Worm (Caenorhabditis elegans): ENCODE results near the gene emb-8.
A peak's percentile ranks its signal among the peaks of the same experiment; 100 is the strongest.

emb-8 gene

ce11 chrIII:5171945-5172344 lies 27.5 kb downstream of the emb-8 start, which contains the start of gene prp-19:
prp-19 (minus strand) TSS chrIII:5172045.
- no peak for TF ChIP-seq Y53G8AR.9 (GFP tag; conservative IDR thresholded peaks at IDR 0.05)
- no peak for TF ChIP-seq lin-35 (GFP tag; optimal IDR thresholded peaks at IDR 0.05)
- TF ChIP-seq unc-130 (GFP tag; optimal IDR thresholded peaks at IDR 0.05): no peak

- TF ChIP-seq F23B12.7 (tag; optimal IDR thresholded peaks at IDR 0.05; ENCODE audit: insufficient read depth) (no peak), repo-1 (tag; optimal IDR thresholded peaks at IDR 0.05) (peak; percentile 22), ama-1 (optimal IDR thresholded peaks at IDR 0.05) (no peak), ama-1 (GFP tag; optimal IDR thresholded peaks at IDR 0.05) (peak in 1 of 2 experiments; percentile 16), madf-6 (GFP tag; IDR thresholded peaks at IDR 0.05) (peak; percentile 32), ceh-100 (GFP tag; IDR thresholded peaks at IDR 0.05) (peak; percentile 27; the same call in 1 of the 2 replicates)
These were observed 29.8 kb downstream of the emb-8 start, which contains the start of gene ulp-1 for ce11 chrIII:5169699-5170098. ulp-1 (minus strand) TSS chrIII:5169799.

- no peak for TF ChIP-seq cebp-1 (GFP tag; IDR thresholded peaks at IDR 0.05)
- peak; percentile 8 for TF ChIP-seq cebp-1 (tag; optimal IDR thresholded peaks at IDR 0.05)
- TF ChIP-seq tlf-1 (GFP tag; optimal IDR thresholded peaks at IDR 0.05): no peak
- no peak for TF ChIP-seq rpc-1 (optimal IDR thresholded peaks at IDR 0.05)
- TF ChIP-seq rpc-1 (tag; optimal IDR thresholded peaks at IDR 0.05): no peak
- TF ChIP-seq Y95B8A.8 (GFP tag; IDR thresholded peaks at IDR 0.05): no peak
These were observed 33.7 kb downstream of the emb-8 start for ce11 chrIII:5165745-5166144.

ce11 chrIII:5165211-5165610 lies 34.3 kb downstream of the emb-8 start, which contains the start of gene T10F2.2:
T10F2.2 (minus strand) TSS chrIII:5165311.
- TF ChIP-seq F57C9.4 (tag; optimal IDR thresholded peaks at IDR 0.05) (no peak), ama-1 (optimal IDR thresholded peaks at IDR 0.05) (no peak), ama-1 (GFP tag; optimal IDR thresholded peaks at IDR 0.05) (no peak), F57A8.1 (GFP tag; optimal IDR thresholded peaks at IDR 0.05) (no peak), ekl-4 (GFP tag; IDR thresholded peaks at IDR 0.05) (no peak), pbrm-1 (GFP tag; IDR thresholded peaks at IDR 0.05) (no peak), ztf-3 (GFP tag; optimal IDR thresholded peaks at IDR 0.05) (no peak), snpc-1.3 (tag; optimal IDR thresholded peaks at IDR 0.05; ENCODE audit: insufficient read depth) (no peak), snpc-4 (GFP tag; optimal IDR thresholded peaks at IDR 0.05) (no peak), snpc-4 (tag; optimal IDR thresholded peaks at IDR 0.05) (no peak), attf-3 (GFP tag; conservative IDR thresholded peaks at IDR 0.05) (no peak), lag-1 (GFP tag; IDR thresholded peaks at IDR 0.05) (no peak), nhr-80 (tag; optimal IDR thresholded peaks at IDR 0.05) (no peak), ztf-6 (GFP tag; IDR thresholded peaks at IDR 0.05) (no peak)

ce11 chrIII:5162820-5163631 lies 36.5 kb downstream of the emb-8 start, which contains the start of gene gars-1:
gars-1 (minus strand) TSS chrIII:5163627.
- TF ChIP-seq madf-6 (GFP tag; IDR thresholded peaks at IDR 0.05) (peak; percentile 29; the same call in 1 of the 2 replicates), lsy-27 (tag; optimal IDR thresholded peaks at IDR 0.05; ENCODE audit: borderline replicate concordance, insufficient read depth) (no peak), ceh-27 (GFP tag; optimal IDR thresholded peaks at IDR 0.05) (no peak), ztf-18 (tag; optimal IDR thresholded peaks at IDR 0.05) (no peak), cebp-1 (GFP tag; IDR thresholded peaks at IDR 0.05) (peak; percentile 91), cebp-1 (tag; optimal IDR thresholded peaks at IDR 0.05) (peak; percentile 98), xnd-1 (tag; optimal IDR thresholded peaks at IDR 0.05) (no peak), chd-7 (tag; optimal IDR thresholded peaks at IDR 0.05) (no peak), Y53G8AR.9 (GFP tag; conservative IDR thresholded peaks at IDR 0.05) (0 out of 2 replicates have a peak, but pooled peaks have one; percentile 27), attf-5 (GFP tag; optimal IDR thresholded peaks at IDR 0.05) (peak; percentile 62), hmg-1.2 (GFP tag; IDR thresholded peaks at IDR 0.05) (peak; percentile 41; the same call in 1 of the 2 replicates)

Data from whole organism, young adult.